Worm (Caenorhabditis elegans): ENCODE measurements around the gene T04A8.8.
"Not testable (repeated sequence)": the region's sequence is repeated elsewhere in the genome, so short reads cannot be mapped to it uniquely, and the experiment has no call there.

T04A8.8 gene

DNA sequence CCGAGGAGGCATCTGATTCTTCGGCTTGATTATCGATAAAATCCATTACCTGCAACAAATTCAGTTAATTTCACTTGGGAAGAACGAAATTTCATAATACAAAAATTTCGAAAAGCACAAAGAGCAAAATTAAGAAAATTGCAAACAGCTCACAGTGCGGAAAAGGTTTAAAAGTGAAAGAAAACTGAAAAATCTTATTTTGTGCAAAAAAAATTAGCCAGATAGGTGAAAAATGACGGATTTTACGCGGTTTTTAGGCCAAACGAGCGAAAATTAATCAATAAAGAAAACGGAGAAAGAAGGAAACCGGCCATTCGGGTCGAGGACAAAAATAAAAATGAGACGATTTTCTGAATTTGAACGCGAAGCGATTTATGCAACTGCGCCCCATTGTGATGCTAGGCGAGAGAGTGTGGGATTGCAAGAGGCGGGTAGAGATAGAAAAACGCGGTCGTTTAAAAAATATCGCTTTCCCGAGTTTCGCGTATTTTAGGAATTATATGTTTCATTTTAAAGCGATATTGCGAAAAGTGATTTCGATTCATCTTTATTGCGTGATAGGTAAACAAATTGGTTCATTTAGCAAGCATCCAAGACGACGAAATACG lies 26.9 kb downstream of the T04A8.8 start, which contains the start of gene emb-5:
Gene emb-5 (minus strand): TSS at position 51 of the 608 bp plus-strand sequence.
- TF ChIP-seq unc-62 (GFP tag; optimal IDR thresholded peaks at IDR 0.05), result no peak

DNA sequence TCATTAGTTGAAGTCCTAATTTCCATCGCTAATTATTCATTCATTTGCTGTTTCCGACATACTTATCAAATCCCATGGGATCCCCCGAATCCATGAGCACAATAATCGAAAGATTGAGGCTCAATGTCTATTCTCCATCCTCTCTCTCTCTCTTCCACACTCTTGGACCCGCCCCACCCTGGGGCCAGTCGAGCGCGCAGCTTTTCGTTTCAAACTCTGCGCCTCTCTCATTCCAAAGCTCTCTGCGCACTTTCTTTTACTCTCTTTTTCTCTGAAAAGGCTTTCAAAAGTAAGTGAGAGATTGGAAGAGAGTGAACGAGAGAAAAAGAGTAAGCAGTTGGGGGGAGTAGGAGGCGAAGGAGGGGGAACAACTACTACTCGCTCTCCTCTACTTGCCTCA lies 28.0 kb downstream of the T04A8.8 start, which contains the start of gene acy-1:
Gene acy-1 (plus strand): TSS at position 346 of the 400 bp plus-strand sequence.
- TF ChIP-seq unc-62 (GFP tag; optimal IDR thresholded peaks at IDR 0.05), result no peak

DNA sequence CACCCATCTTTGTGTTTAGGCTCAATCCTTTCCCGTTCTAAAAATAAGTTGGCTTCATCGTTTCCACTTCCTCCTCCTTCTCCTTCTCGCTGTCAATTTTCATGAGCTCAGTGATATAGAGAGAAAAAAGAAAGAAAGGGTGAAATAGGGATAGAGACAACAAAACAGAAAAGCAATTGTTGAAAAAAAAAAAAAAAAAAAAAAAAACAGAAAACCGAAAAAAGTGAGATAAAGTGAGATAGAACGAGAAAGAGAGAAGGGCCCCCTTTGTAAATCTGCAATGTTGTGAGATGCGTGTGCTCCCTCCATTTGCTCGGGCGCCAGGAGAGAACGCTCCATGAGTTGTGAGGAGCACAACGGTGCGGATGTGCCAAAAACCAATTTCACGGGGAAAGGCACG lies 30.1 kb downstream of the T04A8.8 start:
- TF ChIP-seq unc-62 (GFP tag; optimal IDR thresholded peaks at IDR 0.05), result no peak

DNA sequence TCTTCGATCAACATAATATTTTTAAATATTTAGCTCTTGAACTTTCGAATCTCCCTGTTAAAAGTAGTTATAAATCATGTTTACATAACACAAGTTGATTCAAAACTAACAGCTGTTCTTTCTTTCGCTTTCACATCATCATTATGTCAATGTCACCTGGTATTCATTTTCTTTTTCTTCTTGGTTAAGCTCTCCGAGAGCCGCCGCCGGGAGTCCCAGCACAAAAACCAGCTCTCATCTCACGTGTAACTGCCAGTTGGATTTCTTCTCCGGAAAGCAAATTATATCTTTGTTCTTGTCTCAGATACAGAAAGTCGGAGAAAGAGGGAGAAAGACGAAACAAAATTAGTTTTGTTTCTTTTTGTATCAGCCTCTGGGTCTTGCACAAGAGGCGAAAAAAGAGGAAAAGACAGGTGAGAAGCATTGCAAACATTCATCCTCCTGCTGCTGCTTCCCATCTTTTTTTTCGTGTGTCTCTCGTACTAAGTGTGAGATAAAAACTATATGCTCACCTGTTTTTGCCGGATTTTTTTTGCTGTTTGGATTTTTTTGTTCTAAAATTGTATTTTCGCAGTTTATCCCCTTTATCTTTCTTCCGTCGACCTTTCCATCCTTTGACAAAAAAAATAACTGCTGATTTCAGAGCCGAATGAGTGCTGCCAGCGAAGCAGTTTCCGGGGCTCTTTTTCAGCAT lies 37.6 kb downstream of the T04A8.8 start, which contains the start of gene F17C8.3:
Gene F17C8.3 (plus strand): TSS at position 644 of the 694 bp plus-strand sequence.
- TF ChIP-seq unc-62 (GFP tag; optimal IDR thresholded peaks at IDR 0.05), result no peak

DNA sequence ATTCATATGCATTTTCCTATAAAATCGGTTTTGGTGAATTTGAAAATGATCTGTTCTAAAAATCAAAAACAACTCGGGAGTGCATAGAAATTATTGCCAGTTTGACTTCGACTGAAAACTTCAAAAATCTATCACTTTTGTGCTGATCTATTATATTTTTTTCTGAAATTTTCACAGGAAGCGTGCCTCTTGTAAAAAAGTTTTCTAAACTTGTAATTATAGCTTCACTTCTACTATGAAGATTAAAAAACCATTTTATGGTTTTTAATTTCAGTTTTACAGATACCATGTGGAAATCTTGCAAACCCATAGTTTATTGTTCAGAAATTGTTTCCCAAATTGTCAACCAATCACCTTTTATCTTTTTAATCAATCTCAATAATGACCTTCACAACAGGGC lies 40.3 kb downstream of the T04A8.8 start, which contains the start of gene F17C8.9:
Gene F17C8.9 (plus strand): TSS at position 301 of the 400 bp plus-strand sequence.
- no peak for TF ChIP-seq unc-62 (GFP tag; optimal IDR thresholded peaks at IDR 0.05)

DNA sequence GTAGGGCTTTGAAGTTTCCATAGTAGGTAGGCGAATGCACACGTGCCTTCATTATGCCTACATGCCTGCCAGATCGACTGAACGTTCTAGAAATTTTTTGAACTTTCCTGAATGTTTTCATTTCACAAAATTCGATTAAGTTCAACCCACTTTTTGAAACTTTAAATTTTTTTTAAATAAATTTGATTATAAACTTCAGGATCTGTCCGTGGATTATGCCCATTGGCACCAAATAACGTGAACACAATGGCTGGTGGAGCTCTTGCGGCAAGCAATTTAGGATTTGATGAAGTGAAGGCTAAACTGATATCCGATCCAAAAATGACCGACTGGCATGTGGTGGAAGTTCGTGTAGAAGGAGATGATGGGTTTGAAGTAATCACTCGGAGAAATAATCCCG lies 41.6 kb downstream of the T04A8.8 start, which contains the start of gene F17C8.7:
Gene F17C8.7 (plus strand): TSS at position 301 of the 400 bp plus-strand sequence.
- no peak for TF ChIP-seq unc-62 (GFP tag; optimal IDR thresholded peaks at IDR 0.05)

DNA sequence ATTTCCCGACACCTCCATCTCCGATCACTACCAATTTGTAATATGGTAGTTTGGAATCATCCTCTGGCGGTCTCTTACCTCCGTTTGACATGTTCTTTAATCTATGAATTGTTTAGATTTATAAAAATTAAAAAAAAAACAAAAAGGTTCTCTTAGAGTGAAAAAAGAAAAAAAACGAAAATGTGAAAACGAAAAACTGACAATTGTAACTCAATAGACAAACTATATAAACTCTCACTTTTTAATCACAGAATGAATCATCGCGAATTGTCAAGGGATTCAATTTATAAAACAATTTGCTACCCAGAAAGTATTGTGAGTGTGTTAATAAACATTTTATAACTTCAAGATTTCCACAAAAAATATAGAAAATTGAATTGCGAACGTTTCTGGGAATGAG lies 46.2 kb downstream of the T04A8.8 start, which contains the start of gene ras-2:
Gene ras-2 (minus strand): TSS at position 101 of the 400 bp plus-strand sequence.
- TF ChIP-seq unc-62 (GFP tag; optimal IDR thresholded peaks at IDR 0.05), result no peak

DNA sequence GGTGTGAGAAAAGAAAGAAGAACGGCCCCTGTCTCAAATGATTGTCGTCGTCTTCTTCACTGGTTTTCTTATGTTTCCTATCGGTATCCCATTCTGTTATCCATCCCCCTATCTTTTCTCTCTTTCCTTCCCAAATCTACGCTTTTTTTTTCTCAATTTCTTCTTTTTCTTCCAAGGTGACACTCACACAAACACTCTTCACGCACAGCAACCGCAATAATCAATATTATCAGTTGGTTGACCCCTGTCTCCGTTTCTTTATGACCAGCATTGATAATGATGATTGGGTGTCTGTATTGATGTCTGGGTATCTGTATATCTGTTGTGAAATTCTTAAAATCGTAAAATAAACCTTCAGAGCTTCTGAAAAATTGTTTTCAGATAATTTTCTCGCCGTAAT lies 47.0 kb downstream of the T04A8.8 start:
- TF ChIP-seq unc-62 (GFP tag; optimal IDR thresholded peaks at IDR 0.05), result no peak

DNA sequence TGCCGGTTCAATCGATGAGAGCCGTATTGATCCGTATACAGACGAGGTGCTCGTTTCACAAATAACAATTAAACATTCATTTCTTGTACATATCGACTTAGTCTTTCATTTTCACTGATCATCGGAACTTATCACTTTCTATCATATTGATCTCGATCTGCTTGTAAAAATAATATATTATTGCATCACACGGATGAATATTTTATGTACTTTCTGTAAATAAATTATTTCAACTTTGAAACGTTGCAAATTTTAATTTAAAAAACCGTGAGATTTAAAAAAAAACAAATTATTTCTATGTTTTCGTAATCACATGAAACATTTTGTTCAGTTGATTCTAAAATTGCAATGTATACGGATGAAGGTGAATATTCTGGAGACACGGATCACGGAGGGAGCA lies 48.8 kb downstream of the T04A8.8 start, which contains the start of gene twk-6:
Gene twk-6 (plus strand): TSS at position 301 of the 400 bp plus-strand sequence.
- not testable (repeated sequence) for TF ChIP-seq unc-62 (GFP tag; optimal IDR thresholded peaks at IDR 0.05)
